Fruit fly (Drosophila melanogaster) whole organism, wandering third instar larva: ENCODE measurements around the gene CG32669.

Source experiments
- Abd-B ChIP-seq: fragments of >200 bp; optimal IDR thresholded peaks from 2 replicates; lab custom pipeline; 2017; ENCODE audit warnings: missing biosample characterization, missing genetic modification characterization
- CG9705 ChIP-seq: fragments of 200-800 bp; sonication (Bioruptor generic); optimal IDR thresholded peaks from 2 replicates; lab custom pipeline; 2018; ENCODE audit warnings: missing biosample characterization, mild to moderate bottlenecking, missing genetic modification characterization
- Dif ChIP-seq: fragments of 200-275, 200-300 bp; sonication (Bioruptor generic); optimal IDR thresholded peaks from 2 replicates; lab custom pipeline; 2018; ENCODE audit warnings: missing biosample characterization, missing genetic modification characterization; ENCODE audit not compliant: partially characterized antibody
- Hnf4 ChIP-seq: fragments of 200-800 bp; sonication (Bioruptor generic); optimal IDR thresholded peaks from 2 replicates; lab custom pipeline; 2016; ENCODE audit warnings: missing biosample characterization, mild to moderate bottlenecking, missing genetic modification characterization
- Hr83 ChIP-seq: fragments of 200-300 bp; sonication (Bioruptor generic); optimal IDR thresholded peaks from 2 replicates; lab custom pipeline; 2016; ENCODE audit warnings: missing biosample characterization, mild to moderate bottlenecking, missing genetic modification characterization, moderate library complexity; ENCODE audit not compliant: poor library complexity, severe bottlenecking
- Mio ChIP-seq: sonication (Bioruptor generic); optimal IDR thresholded peaks from 2 replicates; lab custom pipeline; 2016; ENCODE audit warnings: missing biosample characterization, missing genetic modification characterization
- OdsH ChIP-seq: fragments of 200-800 bp; sonication (Bioruptor generic); optimal IDR thresholded peaks from 2 replicates; lab custom pipeline; 2016; ENCODE audit warnings: missing biosample characterization, mild to moderate bottlenecking, missing genetic modification characterization
- Rel ChIP-seq, 2 experiments: fragments of 200-800 bp; sonication (Bioruptor generic) in 1 of 2; optimal IDR thresholded peaks; 2 replicates in 1 of 2; 3 replicates in 1 of 2; lab custom pipeline; 2016 to 2019; ENCODE audit warnings: mild to moderate bottlenecking in 2 of 2, missing biosample characterization in 2 of 2, missing genetic modification characterization in 2 of 2, moderate library complexity in 1 of 2
- brk ChIP-seq: fragments of 200-800 bp; sonication (Bioruptor generic); optimal IDR thresholded peaks from 2 replicates; lab custom pipeline; 2016; ENCODE audit warnings: missing biosample characterization, mild to moderate bottlenecking, missing genetic modification characterization
- dsf ChIP-seq: sonication (Bioruptor generic); optimal IDR thresholded peaks from 2 replicates; lab custom pipeline; 2016; ENCODE audit warnings: missing biosample characterization, missing genetic modification characterization, borderline replicate concordance
- h ChIP-seq: fragments of 200-800 bp; sonication (Bioruptor generic); optimal IDR thresholded peaks from 3 replicates; lab custom pipeline; 2016; ENCODE audit warnings: missing biosample characterization, mild to moderate bottlenecking, missing genetic modification characterization
- lola ChIP-seq: fragments of >200 bp; optimal IDR thresholded peaks from 2 replicates; lab custom pipeline; 2017; ENCODE audit warnings: missing biosample characterization, missing genetic modification characterization
- psq ChIP-seq: fragments of 200-800 bp; sonication (Bioruptor generic); optimal IDR thresholded peaks from 3 replicates; lab custom pipeline; 2017; ENCODE audit warnings: missing biosample characterization, mild to moderate bottlenecking, missing genetic modification characterization, moderate library complexity
- rgr ChIP-seq: fragments of 200-800 bp; sonication (Bioruptor generic); optimal IDR thresholded peaks from 3 replicates; lab custom pipeline; 2016; ENCODE audit warnings: missing biosample characterization, mild to moderate bottlenecking, missing genetic modification characterization

Gene CG32669

DNA sequence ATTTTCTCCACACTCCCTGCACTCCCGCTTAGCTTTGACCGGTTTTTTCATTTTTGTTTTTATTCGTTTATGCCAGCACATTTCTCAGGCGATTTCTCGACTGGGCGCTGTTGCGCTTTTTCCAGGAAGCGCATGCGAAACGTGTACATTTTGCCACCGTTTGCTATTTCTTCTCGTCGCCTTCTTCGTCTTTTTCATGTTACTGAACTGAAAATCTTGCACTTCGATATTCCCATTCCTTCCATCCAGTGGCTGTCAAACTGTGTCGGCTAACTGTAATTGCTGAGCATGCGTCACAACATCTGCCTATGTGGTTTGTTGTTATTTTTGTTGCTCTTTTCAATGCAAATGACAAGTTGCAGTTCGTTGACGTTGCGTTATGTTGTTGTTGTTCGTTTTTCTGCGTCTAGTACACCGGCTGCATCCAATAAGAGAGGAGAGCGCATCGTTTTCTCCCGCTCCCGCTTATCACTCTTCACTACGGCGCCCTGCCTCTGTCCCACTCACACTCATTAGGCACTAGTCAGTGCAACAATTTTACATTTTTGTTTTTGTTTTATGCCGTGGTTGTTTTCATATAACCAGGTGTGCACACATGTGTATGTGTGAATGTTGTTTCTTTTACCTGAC is 42.9 kb downstream of the CG32669 start:
- TF ChIP-seq OdsH (GFP tag; lab: Kevin White, UChicago) = no peak
- TF ChIP-seq rgr = no peak
- no peak for TF ChIP-seq dsf (GFP tag; lab: Kevin White, UChicago)
- no peak for TF ChIP-seq brk (GFP tag; lab: Kevin White, UChicago)
- no peak for TF ChIP-seq Abd-B (GFP tag; lab: Kevin White, UChicago)
- no peak for TF ChIP-seq h (GFP tag; lab: Kevin White, UChicago)
- TF ChIP-seq CG9705 (GFP tag; lab: Kevin White, UChicago) = no peak

DNA sequence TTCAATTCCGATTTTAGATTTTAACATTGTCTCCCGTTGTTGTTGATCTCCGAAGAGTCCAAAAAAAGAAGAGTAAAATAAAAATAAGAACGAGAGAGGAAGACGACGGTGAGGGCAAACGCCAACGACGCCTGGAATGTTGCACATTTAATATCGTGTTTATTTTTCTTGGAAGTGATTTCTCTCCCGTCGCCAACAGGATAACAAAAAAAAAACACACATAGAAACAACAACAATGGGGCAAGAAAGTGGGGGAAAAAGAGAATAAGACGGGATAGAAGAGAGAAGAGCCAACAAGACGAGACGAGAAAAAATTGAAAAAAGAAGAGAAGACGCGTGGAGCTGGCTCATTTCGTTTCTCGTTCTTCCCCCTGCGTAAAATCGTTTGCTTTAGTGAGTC is 43.8 kb downstream of the CG32669 start:
- TF ChIP-seq brk (GFP tag; lab: Kevin White, UChicago) = no peak
- TF ChIP-seq lola = no peak
- no peak for TF ChIP-seq Hnf4
- TF ChIP-seq Hr83 (GFP tag; lab: Kevin White, UChicago) = no peak
- TF ChIP-seq Mio (GFP tag; lab: Kevin White, UChicago) = no peak
- TF ChIP-seq OdsH (GFP tag; lab: Kevin White, UChicago) = no peak
- peak; percentile 73 for TF ChIP-seq psq (GFP tag; lab: Kevin White, UChicago)
- no peak for TF ChIP-seq Rel (GFP tag; optimal IDR thresholded peaks at IDR 0.05; lab: Kevin White, UChicago)
- TF ChIP-seq Rel (tag; optimal IDR thresholded peaks at IDR 0.05; lab: Kevin White, UChicago) = peak; percentile 33
- TF ChIP-seq Dif (GFP tag; lab: Kevin White, UChicago) = peak; percentile 0
